Fruit fly (Drosophila melanogaster): ENCODE results near the gene CG15196.

DNA sequence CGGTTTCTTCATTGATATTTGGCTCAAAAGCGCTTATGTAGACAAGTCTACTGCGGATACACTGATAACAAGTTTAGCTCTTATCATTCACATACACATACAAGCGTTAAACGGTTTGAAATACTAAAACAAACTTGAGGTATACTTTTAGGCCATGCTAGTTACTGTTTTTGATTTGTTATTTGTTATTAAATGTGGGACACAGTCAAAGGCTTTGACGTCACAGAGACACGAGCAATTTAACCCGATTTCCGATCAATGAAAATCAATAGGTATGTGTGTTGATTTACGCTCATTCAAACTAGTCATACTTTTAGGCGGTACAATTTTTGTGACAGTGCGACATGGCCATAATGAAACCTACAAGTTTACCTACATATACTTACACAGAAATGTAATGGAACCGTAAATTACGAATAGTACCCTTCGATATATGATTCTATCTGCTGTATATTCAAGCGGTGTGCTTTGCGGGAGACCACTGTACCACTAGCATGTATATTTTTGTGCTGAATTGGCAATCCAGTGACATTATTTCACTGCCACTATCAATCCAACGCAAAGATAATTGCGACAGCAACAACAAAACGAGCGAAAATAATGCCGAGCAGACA lies 37.2 kb downstream of the CG15196 start:
- TF ChIP-seq Myc (optimal IDR thresholded peaks at IDR 0.05) (no peak), ttk (optimal IDR thresholded peaks at IDR 0.05) (no peak), h (optimal IDR thresholded peaks at IDR 0.05) (no peak), psq (optimal IDR thresholded peaks at IDR 0.05) (no peak)
